Fruit fly (Drosophila melanogaster): ENCODE results near the gene CG16986.
A peak's percentile ranks its signal among the peaks of the same experiment; 100 is the strongest.

The CG16986 gene

dm6 chr3L:2599214-2599730 is 859 bp upstream of the CG16986 start, which contains the start of the genes CG16985 and CG12182:
Gene CG16985 (plus strand): TSS chr3L:2599297.
Gene CG12182 (minus strand): TSS chr3L:2599579.
- no peak for TF ChIP-seq CG2202 (tag; optimal IDR thresholded peaks at IDR 0.05)
- TF ChIP-seq CG16779 (GFP tag; IDR thresholded peaks at IDR 0.05) = no peak
- no peak for TF ChIP-seq CG6272 (GFP tag; IDR thresholded peaks at IDR 0.05)
- no peak for TF ChIP-seq croc (GFP tag; conservative IDR thresholded peaks at IDR 0.05)
- no peak for TF ChIP-seq CG6254 (GFP tag; optimal IDR thresholded peaks at IDR 0.05)
- no peak for TF ChIP-seq CG10147 (GFP tag; optimal IDR thresholded peaks at IDR 0.05)
- TF ChIP-seq Bdp1 (GFP tag; optimal IDR thresholded peaks at IDR 0.05) = no peak
- no peak for TF ChIP-seq kay (GFP tag; optimal IDR thresholded peaks at IDR 0.05)
- TF ChIP-seq CG30403 (GFP tag; optimal IDR thresholded peaks at IDR 0.05) = no peak
- TF ChIP-seq hb (GFP tag; IDR thresholded peaks at IDR 0.05; ENCODE audit: partially characterized antibody) = no peak
- TF ChIP-seq CG15073 (GFP tag; optimal IDR thresholded peaks at IDR 0.05) = no peak
- TF ChIP-seq Doc2 (GFP tag; IDR thresholded peaks at IDR 0.05) = no peak
- TF ChIP-seq CG14965 (GFP tag; optimal IDR thresholded peaks at IDR 0.05; ENCODE audit: borderline replicate concordance) = no peak
- no peak for TF ChIP-seq z (GFP tag; IDR thresholded peaks at IDR 0.05)
- TF ChIP-seq sug (tag; optimal IDR thresholded peaks at IDR 0.05) = no peak
- no peak; the same call in 1 of the 2 replicates for TF ChIP-seq CG2129 (GFP tag; IDR thresholded peaks at IDR 0.05; ENCODE audit: partially characterized antibody)
- TF ChIP-seq hkb (optimal IDR thresholded peaks at IDR 0.05) = no peak
- TF ChIP-seq hkb (GFP tag; IDR thresholded peaks at IDR 0.05) = no peak
- TF ChIP-seq CG11560 (tag; IDR thresholded peaks at IDR 0.05) = no peak
- TF ChIP-seq luna (GFP tag; optimal IDR thresholded peaks at IDR 0.05) = no peak
- no peak for TF ChIP-seq Dip2 (GFP tag; IDR thresholded peaks at IDR 0.05)
- TF ChIP-seq cg (GFP tag; optimal IDR thresholded peaks at IDR 0.05) = peak; percentile 57
- TF ChIP-seq NC2α (GFP tag; optimal IDR thresholded peaks at IDR 0.05) = no peak
- no peak for TF ChIP-seq CG8765 (GFP tag; IDR thresholded peaks at IDR 0.05)
- no peak for TF ChIP-seq cad (GFP tag; optimal IDR thresholded peaks at IDR 0.05)
- no peak for TF ChIP-seq chif (GFP tag; optimal IDR thresholded peaks at IDR 0.05)
- TF ChIP-seq ac (GFP tag; optimal IDR thresholded peaks at IDR 0.05) = no peak
- TF ChIP-seq CG6175 (GFP tag; IDR thresholded peaks at IDR 0.05) = no peak
- no peak for TF ChIP-seq seq (GFP tag; IDR thresholded peaks at IDR 0.05)
- no peak for TF ChIP-seq emc (GFP tag; optimal IDR thresholded peaks at IDR 0.05)
- no peak for TF ChIP-seq CG2889 (GFP tag; IDR thresholded peaks at IDR 0.05)
- TF ChIP-seq abd-A (tag; optimal IDR thresholded peaks at IDR 0.05) = no peak
- TF ChIP-seq ash1 (GFP tag; optimal IDR thresholded peaks at IDR 0.05) = no peak
- peak; percentile 49; the same call in 1 of the 3 replicates for TF ChIP-seq HLH4C (GFP tag; IDR thresholded peaks at IDR 0.05; ENCODE audit: partially characterized antibody)
- TF ChIP-seq Sry-β (GFP tag; optimal IDR thresholded peaks at IDR 0.05) = no peak
- TF ChIP-seq Hsf (GFP tag; optimal IDR thresholded peaks at IDR 0.05) = no peak
- no peak for TF ChIP-seq pros (GFP tag; optimal IDR thresholded peaks at IDR 0.05)
- no peak for TF ChIP-seq Camta (GFP tag; optimal IDR thresholded peaks at IDR 0.05)
- no peak for TF ChIP-seq CG13123 (GFP tag; optimal IDR thresholded peaks at IDR 0.05)
- TF ChIP-seq repo (GFP tag; optimal IDR thresholded peaks at IDR 0.05) = no peak
- TF ChIP-seq slou (GFP tag; optimal IDR thresholded peaks at IDR 0.05) = no peak
- no peak for TF ChIP-seq Mrtf (GFP tag; IDR thresholded peaks at IDR 0.05)
- TF ChIP-seq salm (tag; optimal IDR thresholded peaks at IDR 0.05) = no peak
- TF ChIP-seq CG33557 (GFP tag; optimal IDR thresholded peaks at IDR 0.05) = no peak
- TF ChIP-seq tll (GFP tag; optimal IDR thresholded peaks at IDR 0.05) = no peak
- no peak for TF ChIP-seq ewg (GFP tag; optimal IDR thresholded peaks at IDR 0.05)
- TF ChIP-seq gsb-n (tag; optimal IDR thresholded peaks at IDR 0.05) = no peak
- no peak for TF ChIP-seq eyg (GFP tag; optimal IDR thresholded peaks at IDR 0.05)
- peak; percentile 77 for TF ChIP-seq nerfin-1 (tag; optimal IDR thresholded peaks at IDR 0.05)
- no peak for TF ChIP-seq BtbVII (GFP tag; optimal IDR thresholded peaks at IDR 0.05)
- TF ChIP-seq Gsc (GFP tag; IDR thresholded peaks at IDR 0.05) = no peak
- TF ChIP-seq kni (GFP tag; optimal IDR thresholded peaks at IDR 0.05) = no peak

Measured in whole organism, embryonic.